Fruit fly (Drosophila melanogaster): Measurements from ENCODE around the gene Coq4.

Gene Coq4

DNA sequence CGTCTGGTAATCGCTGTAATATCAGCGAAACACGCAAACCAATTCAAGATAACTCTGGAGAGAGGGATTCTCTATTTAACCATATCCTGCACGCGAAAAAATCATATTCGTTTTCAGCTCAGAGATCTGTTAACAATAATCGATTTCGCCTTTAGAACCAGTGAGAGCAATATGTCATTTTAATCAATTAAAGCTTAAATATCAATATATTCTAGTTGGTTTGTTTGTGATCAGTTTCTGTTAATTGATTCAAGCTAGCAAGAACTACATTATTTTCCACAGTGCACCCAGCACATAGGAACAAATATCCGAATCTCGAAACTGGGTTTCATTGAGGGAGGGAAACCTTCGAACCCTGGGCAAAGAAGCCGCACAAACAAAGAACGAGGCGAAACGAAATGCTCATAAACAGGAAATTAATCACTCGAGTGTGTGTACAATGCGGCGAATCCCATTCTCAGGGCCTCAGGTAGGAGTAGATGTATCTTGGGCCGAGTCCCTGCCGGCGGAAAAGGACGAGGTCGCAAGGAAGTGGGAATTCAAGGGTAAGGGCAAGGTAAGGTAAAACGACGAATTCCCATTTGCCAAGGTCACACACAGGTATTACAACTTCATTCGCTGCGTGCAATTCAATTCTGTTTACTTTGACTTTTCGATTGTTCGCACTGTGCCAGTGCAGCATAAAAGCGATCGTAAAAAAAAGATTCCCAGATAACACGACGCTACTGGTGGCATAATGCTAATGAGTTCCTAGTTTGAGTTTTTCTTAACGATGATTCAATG lies 17.3 kb downstream of the Coq4 start (continued):
- TF ChIP-seq br (optimal IDR thresholded peaks at IDR 0.05) (no peak), Lpt (GFP tag; optimal IDR thresholded peaks at IDR 0.05) (peak; percentile 82), Fer3 (tag; optimal IDR thresholded peaks at IDR 0.05) (no peak), gem (tag; optimal IDR thresholded peaks at IDR 0.05) (peak; percentile 75), dysf (GFP tag; IDR thresholded peaks at IDR 0.05) (0 out of 3 replicates have a peak, but pooled peaks have one; percentile 17), NFAT (GFP tag; IDR thresholded peaks at IDR 0.05) (no peak), CG10274 (GFP tag; optimal IDR thresholded peaks at IDR 0.05) (no peak), CG31388 (GFP tag; optimal IDR thresholded peaks at IDR 0.05) (no peak), CG1603 (tag; optimal IDR thresholded peaks at IDR 0.05) (peak; percentile 78), toy (GFP tag; IDR thresholded peaks at IDR 0.05) (no peak), Atf-2 (GFP tag; optimal IDR thresholded peaks at IDR 0.05) (peak; percentile 8), Stat92E (GFP tag; optimal IDR thresholded peaks at IDR 0.05) (no peak), CG16863 (GFP tag; optimal IDR thresholded peaks at IDR 0.05) (peak; percentile 2), ro (GFP tag; IDR thresholded peaks at IDR 0.05) (no peak), Opbp (GFP tag; IDR thresholded peaks at IDR 0.05; ENCODE audit: partially characterized antibody) (no peak), grau (tag; optimal IDR thresholded peaks at IDR 0.05) (peak; percentile 58), CG18619 (GFP tag; optimal IDR thresholded peaks at IDR 0.05) (peak; percentile 12), CG2116 (GFP tag; optimal IDR thresholded peaks at IDR 0.05) (peak; percentile 23), dimm (GFP tag; IDR thresholded peaks at IDR 0.05) (no peak), CG9932 (GFP tag; IDR thresholded peaks at IDR 0.05) (no peak), CG7839 (tag; optimal IDR thresholded peaks at IDR 0.05) (peak; percentile 42), CG7745 (tag; optimal IDR thresholded peaks at IDR 0.05) (peak; percentile 2), oc (tag; optimal IDR thresholded peaks at IDR 0.05) (no peak), run (tag; optimal IDR thresholded peaks at IDR 0.05) (no peak), CG12391 (tag; optimal IDR thresholded peaks at IDR 0.05) (peak; percentile 67), CG30403 (GFP tag; optimal IDR thresholded peaks at IDR 0.05) (peak; percentile 39), Ets65A (GFP tag) (peak; percentile 92), CG4282 (GFP tag; optimal IDR thresholded peaks at IDR 0.05) (no peak), Hsf (GFP tag; optimal IDR thresholded peaks at IDR 0.05) (peak; percentile 58), cad (GFP tag; optimal IDR thresholded peaks at IDR 0.05) (peak; percentile 77), da (GFP tag; optimal IDR thresholded peaks at IDR 0.05) (no peak), CG30431 (GFP tag; optimal IDR thresholded peaks at IDR 0.05) (peak; percentile 59), CG7271 (tag; optimal IDR thresholded peaks at IDR 0.05) (peak; percentile 79), Mrtf (GFP tag; IDR thresholded peaks at IDR 0.05) (0 out of 3 replicates have a peak, but pooled peaks have one; percentile 9), hkb (optimal IDR thresholded peaks at IDR 0.05) (no peak), hkb (GFP tag; IDR thresholded peaks at IDR 0.05) (no peak), ham (GFP tag; IDR thresholded peaks at IDR 0.05) (no peak), CG7556 (GFP tag; optimal IDR thresholded peaks at IDR 0.05) (peak; percentile 62), abd-A (tag; optimal IDR thresholded peaks at IDR 0.05) (no peak), odd (GFP tag; optimal IDR thresholded peaks at IDR 0.05) (peak; percentile 4), Med (GFP tag) (peak; percentile 86), stc (GFP tag; IDR thresholded peaks at IDR 0.05) (no peak), CG12769 (tag; optimal IDR thresholded peaks at IDR 0.05) (peak; percentile 49), crc (GFP tag; optimal IDR thresholded peaks at IDR 0.05) (peak; percentile 39), bab2 (GFP tag; optimal IDR thresholded peaks at IDR 0.05) (peak; percentile 37), HmgD (GFP tag; optimal IDR thresholded peaks at IDR 0.05) (no peak), CG15514 (GFP tag; optimal IDR thresholded peaks at IDR 0.05) (no peak), en (GFP tag; optimal IDR thresholded peaks at IDR 0.05) (no peak), Camta (GFP tag; optimal IDR thresholded peaks at IDR 0.05) (no peak), Ptx1 (GFP tag; IDR thresholded peaks at IDR 0.05) (0 out of 2 replicates have a peak, but pooled peaks have one; percentile 27), Hmr (GFP tag; optimal IDR thresholded peaks at IDR 0.05) (peak; percentile 6)
